Fruit fly (Drosophila melanogaster) whole organism, embryonic: ENCODE results near the gene CycE.

Experiments
- B-H1 ChIP-seq: fragments of 200-800 bp; sonication (Bioruptor generic); IDR thresholded peaks from 3 replicates; pipeline ENCODE4 v1.3.6; 2022; ENCODE audit warnings: missing biosample characterization, missing genetic modification characterization
- C15 ChIP-seq: fragments of 200-800 bp; sonication (Bioruptor generic); IDR thresholded peaks from 3 replicates; pipeline ENCODE4 v1.3.6; 2022; ENCODE audit warnings: missing biosample characterization, missing genetic modification characterization
- CG11085 ChIP-seq: fragments of 200-800 bp; sonication (Bioruptor generic); IDR thresholded peaks from 2 replicates; pipeline ENCODE4 v1.3.6; 2022; ENCODE audit warnings: missing biosample characterization, missing genetic modification characterization
- CG6854 ChIP-seq: fragments of 200-800 bp; sonication (Bioruptor generic); optimal IDR thresholded peaks from 3 replicates; lab custom pipeline; 2017; ENCODE audit warnings: missing biosample characterization, mild to moderate bottlenecking, missing genetic modification characterization
- CG8388 ChIP-seq: fragments of 200-800 bp; sonication (Bioruptor generic); optimal IDR thresholded peaks from 2 replicates; lab custom pipeline; 2019; ENCODE audit warnings: missing biosample characterization, mild to moderate bottlenecking, missing genetic modification characterization, moderate library complexity
- Doc2 ChIP-seq: fragments of 200-800 bp; sonication (Bioruptor generic); IDR thresholded peaks from 2 replicates; pipeline ENCODE4 v1.3.6; 2022; ENCODE audit warnings: missing biosample characterization, missing genetic modification characterization
- amos ChIP-seq: fragments of 200-800 bp; sonication (Bioruptor generic); IDR thresholded peaks from 2 replicates; pipeline ENCODE4 v1.3.6; 2022; ENCODE audit warnings: missing biosample characterization, missing genetic modification characterization; ENCODE audit not compliant: partially characterized antibody
- maf-S ChIP-seq: fragments of 200-800 bp; sonication (Bioruptor generic); optimal IDR thresholded peaks from 2 replicates; lab custom pipeline; 2016; ENCODE audit warnings: missing biosample characterization, missing genetic modification characterization
- slou ChIP-seq: fragments of 200-800 bp; sonication (Bioruptor generic); optimal IDR thresholded peaks from 3 replicates; lab custom pipeline; 2016; ENCODE audit warnings: missing biosample characterization, missing genetic modification characterization

DNA sequence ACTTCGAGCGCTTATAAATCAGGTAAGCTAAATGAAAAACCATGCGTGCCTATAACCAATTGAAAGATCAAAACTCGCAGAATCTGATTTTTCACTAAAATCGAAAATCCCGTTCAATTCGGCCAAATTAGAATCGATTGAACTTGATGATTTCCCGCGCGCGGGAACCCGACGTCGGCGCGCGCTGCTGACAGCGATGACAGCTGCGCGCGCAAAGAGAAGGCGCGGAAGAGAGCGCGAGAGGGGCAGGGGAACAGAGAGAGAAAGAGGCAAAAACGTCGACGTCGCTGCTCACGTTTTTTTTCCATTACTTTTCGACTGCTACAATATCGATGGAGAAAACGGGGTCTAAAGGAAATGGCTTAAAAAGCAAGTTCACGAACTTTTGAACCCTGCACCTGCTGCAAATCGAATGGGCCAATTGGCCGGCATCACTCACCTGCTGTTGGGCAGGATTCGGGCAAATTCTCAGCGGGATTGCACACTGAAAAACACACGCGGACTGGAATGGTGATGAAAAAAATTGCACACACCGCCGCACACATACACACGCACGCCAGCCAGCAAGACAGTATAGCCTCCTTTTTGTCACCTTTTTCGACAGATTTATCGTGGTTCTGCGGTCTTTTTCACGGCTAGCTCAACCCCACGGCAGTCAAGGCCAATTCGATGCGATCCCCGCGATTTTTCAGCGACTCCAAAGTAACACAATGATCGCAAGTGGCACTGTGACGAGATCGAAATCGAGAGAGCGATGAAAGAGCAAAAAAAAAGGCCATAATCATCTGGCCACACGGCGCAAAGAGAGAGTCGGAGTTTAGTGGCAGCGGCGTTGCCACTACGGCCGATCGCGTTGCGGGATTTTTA, at the start of gene CycE:
- TF ChIP-seq slou (GFP tag; lab: Kevin White, UChicago): no peak
- no peak for TF ChIP-seq B-H1 (GFP tag; lab: Robert Waterston, UW)
- no peak for TF ChIP-seq C15 (GFP tag; lab: Robert Waterston, UW)
- no peak for TF ChIP-seq Doc2 (GFP tag; lab: Robert Waterston, UW)
- no peak for TF ChIP-seq maf-S (GFP tag; lab: Kevin White, UChicago)
- 0 out of 2 replicates have a peak, but pooled peaks have one; percentile 21 for TF ChIP-seq amos (GFP tag; lab: Robert Waterston, UW)
- no peak for TF ChIP-seq CG6854
- no peak for TF ChIP-seq CG11085 (GFP tag; lab: Robert Waterston, UW)
- TF ChIP-seq CG8388: no peak
